Worm (Caenorhabditis elegans) whole organism, L2 larva: ENCODE data around the gene T28H10.1.

Source experiments
- F13H6.1 ChIP-seq: sonication (generic microtip); optimal IDR thresholded peaks from 2 replicates; lab custom pipeline; 2016; ENCODE audit warnings: missing genetic modification characterization, missing compliant biosample characterization
- ZK546.5 ChIP-seq: sonication (generic microtip); optimal IDR thresholded peaks from 2 replicates; lab custom pipeline; 2017; ENCODE audit warnings: missing biosample characterization, missing genetic modification characterization
- aly-2 ChIP-seq: fragments of 150-350 bp; optimal IDR thresholded peaks from 2 replicates; lab custom pipeline; 2014; ENCODE audit warnings: missing biosample characterization, missing genetic modification characterization
- ama-1 ChIP-seq: fragments of 150-350 bp; optimal IDR thresholded peaks from 2 replicates; lab custom pipeline; 2018; ENCODE audit warnings: inconsistent platforms
- crh-2 ChIP-seq: sonication (generic microtip); optimal IDR thresholded peaks from 2 replicates; lab custom pipeline; 2017; ENCODE audit warnings: missing biosample characterization, missing genetic modification characterization
- dmd-4 ChIP-seq: sonication (generic microtip); optimal IDR thresholded peaks from 2 replicates; lab custom pipeline; 2017; ENCODE audit warnings: missing biosample characterization, missing genetic modification characterization
- egl-27 ChIP-seq: sonication (generic microtip); optimal IDR thresholded peaks from 3 replicates; lab custom pipeline; 2017; ENCODE audit warnings: missing biosample characterization, missing genetic modification reagents, missing genetic modification characterization
- elt-1 ChIP-seq: fragments of 150-350 bp; optimal IDR thresholded peaks from 2 replicates; lab custom pipeline; 2014; ENCODE audit warnings: missing biosample characterization, missing genetic modification characterization
- gmeb-1 ChIP-seq: fragments of 150-350 bp; optimal IDR thresholded peaks from 2 replicates; lab custom pipeline; 2014; ENCODE audit warnings: missing biosample characterization, missing genetic modification characterization
- lin-11 ChIP-seq: fragments of 150-350 bp; sonication (generic microtip); optimal IDR thresholded peaks from 2 replicates; lab custom pipeline; 2014; ENCODE audit warnings: missing biosample characterization, missing genetic modification characterization, inconsistent platforms, mixed read lengths
- lin-13 ChIP-seq: fragments of 150-350 bp; optimal IDR thresholded peaks from 2 replicates; lab custom pipeline; 2014; ENCODE audit warnings: missing biosample characterization, missing genetic modification reagents, missing genetic modification characterization
- lin-39 ChIP-seq: fragments of 150-350 bp; optimal IDR thresholded peaks from 2 replicates; lab custom pipeline; 2014; ENCODE audit warnings: missing biosample characterization, missing genetic modification reagents, missing genetic modification characterization
- lsy-2 ChIP-seq, 2 experiments: fragments of 150-350 bp in 1 of 2; sonication (generic microtip) in 1 of 2; optimal IDR thresholded peaks; 2 replicates each; lab custom pipeline; 2014 to 2017; ENCODE audit warnings: missing biosample characterization in 2 of 2, missing genetic modification characterization in 2 of 2
- mab-5 ChIP-seq: fragments of 150-350 bp; optimal IDR thresholded peaks from 2 replicates; lab custom pipeline; 2014; ENCODE audit warnings: missing biosample characterization, missing genetic modification characterization
- mbf-1 ChIP-seq: sonication (generic microtip); optimal IDR thresholded peaks from 2 replicates; lab custom pipeline; 2017; ENCODE audit warnings: missing biosample characterization, missing genetic modification characterization
- mdl-1 ChIP-seq, 2 experiments: fragments of 150-350 bp in 1 of 2; sonication (generic microtip) in 1 of 2; optimal IDR thresholded peaks; 2 replicates each; lab custom pipeline; 2017; ENCODE audit warnings: missing biosample characterization in 2 of 2, missing genetic modification characterization in 2 of 2
- nhr-10 ChIP-seq: sonication (generic microtip); optimal IDR thresholded peaks from 2 replicates; lab custom pipeline; 2017; ENCODE audit warnings: missing biosample characterization, missing genetic modification characterization
- nhr-11 ChIP-seq: fragments of 150-350 bp; optimal IDR thresholded peaks from 2 replicates; lab custom pipeline; 2014; ENCODE audit warnings: missing biosample characterization, missing genetic modification characterization
- nhr-12 ChIP-seq: fragments of 150-350 bp; optimal IDR thresholded peaks from 2 replicates; lab custom pipeline; 2014; ENCODE audit warnings: missing biosample characterization, missing genetic modification characterization
- nhr-129 ChIP-seq: fragments of 150-350 bp; optimal IDR thresholded peaks from 2 replicates; lab custom pipeline; 2014; ENCODE audit warnings: missing biosample characterization, missing genetic modification characterization
- nhr-21 ChIP-seq: fragments of 150-350 bp; optimal IDR thresholded peaks from 2 replicates; lab custom pipeline; 2014; ENCODE audit warnings: missing biosample characterization, missing genetic modification characterization
- nhr-237 ChIP-seq: fragments of 150-350 bp; optimal IDR thresholded peaks from 2 replicates; lab custom pipeline; 2014; ENCODE audit warnings: missing biosample characterization, missing genetic modification characterization
- nhr-25 ChIP-seq: fragments of 150-350 bp; sonication (generic microtip); optimal IDR thresholded peaks from 3 replicates; lab custom pipeline; 2014; ENCODE audit warnings: missing biosample characterization, missing genetic modification characterization
- nhr-6 ChIP-seq: fragments of 150-350 bp; optimal IDR thresholded peaks from 2 replicates; lab custom pipeline; 2014; ENCODE audit warnings: missing biosample characterization, missing genetic modification characterization
- sem-4 ChIP-seq: fragments of 150-350 bp; optimal IDR thresholded peaks from 2 replicates; lab custom pipeline; 2014; ENCODE audit warnings: missing biosample characterization, missing genetic modification reagents, missing genetic modification characterization
- skn-1 ChIP-seq: sonication (generic microtip); optimal IDR thresholded peaks from 2 replicates; lab custom pipeline; 2017; ENCODE audit warnings: missing biosample characterization, missing genetic modification characterization
- sma-3 ChIP-seq: sonication (generic microtip); optimal IDR thresholded peaks from 2 replicates; lab custom pipeline; 2016; ENCODE audit warnings: missing genetic modification reagents, missing genetic modification characterization, missing compliant biosample characterization
- sma-9 ChIP-seq, 2 experiments: fragments of 150-350 bp in 1 of 2; sonication (generic microtip) in 1 of 2; optimal IDR thresholded peaks; 2 replicates each; lab custom pipeline; 2014 to 2016; ENCODE audit warnings: missing genetic modification characterization in 2 of 2, mild to moderate bottlenecking in 1 of 2, missing biosample characterization in 1 of 2, missing compliant biosample characterization in 1 of 2, missing genetic modification reagents in 1 of 2, moderate library complexity in 1 of 2
- unc-55 ChIP-seq: fragments of 150-350 bp; sonication (generic microtip); optimal IDR thresholded peaks from 3 replicates; lab custom pipeline; 2014; ENCODE audit warnings: missing biosample characterization, missing genetic modification reagents, missing genetic modification characterization
- unc-62 ChIP-seq: fragments of 150-350 bp; optimal IDR thresholded peaks from 2 replicates; lab custom pipeline; 2014; ENCODE audit warnings: missing biosample characterization, missing genetic modification reagents, missing genetic modification characterization
- ztf-1 ChIP-seq: fragments of 200-800 bp; sonication (Bioruptor generic); conservative IDR thresholded peaks from 2 replicates; pipeline ENCODE4 v1.3.6; 2022; ENCODE audit warnings: missing genetic modification characterization, missing compliant biosample characterization

T28H10.1 gene

ce11 chrV:12550036-12550626 lies 46.5 kb downstream of the T28H10.1 start, which contains the start of gene F45D3.3 (continued):
- peak; percentile 43 for TF ChIP-seq sma-3 (GFP tag; lab: Kevin White, UChicago)
- peak; percentile 94 for TF ChIP-seq ama-1
- no peak for TF ChIP-seq mbf-1 (tag; lab: Kevin White, UChicago)
- no peak for TF ChIP-seq nhr-129 (tag; lab: Kevin White, UChicago)
- TF ChIP-seq skn-1 (tag; lab: Kevin White, UChicago), result no peak
- TF ChIP-seq lsy-2 (tag; optimal IDR thresholded peaks at IDR 0.05; lab: Kevin White, UChicago), result no peak
- no peak for TF ChIP-seq unc-55 (GFP tag; lab: Kevin White, UChicago)
- TF ChIP-seq ztf-1 (GFP tag; lab: Robert Waterston, UW), result no peak
- TF ChIP-seq sma-9 (GFP tag; optimal IDR thresholded peaks at IDR 0.05; lab: Kevin White, UChicago), result peak; percentile 24
- TF ChIP-seq sma-9 (tag; optimal IDR thresholded peaks at IDR 0.05; lab: Kevin White, UChicago), result no peak
- peak; percentile 79 for TF ChIP-seq nhr-21 (tag; lab: Kevin White, UChicago)
- TF ChIP-seq mdl-1 (tag; optimal IDR thresholded peaks at IDR 0.05; lab: Kevin White, UChicago), result peak; percentile 22 to 34
- no peak for TF ChIP-seq lin-11 (tag; lab: Kevin White, UChicago)
- no peak for TF ChIP-seq nhr-11
- TF ChIP-seq ZK546.5, result no peak
- no peak for TF ChIP-seq F13H6.1 (tag; lab: Kevin White, UChicago)
- no peak for TF ChIP-seq mab-5 (tag; lab: Kevin White, UChicago)
- TF ChIP-seq, all 48 proteins: peak for 8

- TF ChIP-seq nhr-6 (tag; lab: Kevin White, UChicago) (no peak), sma-9 (GFP tag; optimal IDR thresholded peaks at IDR 0.05; lab: Kevin White, UChicago) (no peak), sma-9 (tag; optimal IDR thresholded peaks at IDR 0.05; lab: Kevin White, UChicago) (no peak), elt-1 (tag; lab: Kevin White, UChicago) (no peak), lin-11 (tag; lab: Kevin White, UChicago) (no peak), crh-2 (tag; lab: Kevin White, UChicago) (no peak), aly-2 (tag; lab: Kevin White, UChicago) (no peak), mbf-1 (tag; lab: Kevin White, UChicago) (no peak), mdl-1 (tag; optimal IDR thresholded peaks at IDR 0.05; lab: Kevin White, UChicago) (no peak), nhr-10 (no peak)
These were observed 47.2 kb downstream of the T28H10.1 start for ce11 chrV:12550755-12551154.

- TF ChIP-seq lin-39 (no peak), sma-3 (GFP tag; lab: Kevin White, UChicago) (peak; percentile 58), unc-62 (no peak), nhr-11 (peak; percentile 58), lin-13 (GFP tag; lab: Kevin White, UChicago) (peak; percentile 42), nhr-237 (no peak), nhr-21 (tag; lab: Kevin White, UChicago) (peak; percentile 78), nhr-129 (tag; lab: Kevin White, UChicago) (peak; percentile 46), egl-27 (tag; lab: Kevin White, UChicago) (no peak), ama-1 (peak; percentile 94), sem-4 (tag; lab: Kevin White, UChicago) (peak; percentile 32), nhr-12 (tag; lab: Kevin White, UChicago) (no peak), gmeb-1 (peak; percentile 24), sma-9 (GFP tag; optimal IDR thresholded peaks at IDR 0.05; lab: Kevin White, UChicago) (peak; percentile 19), sma-9 (tag; optimal IDR thresholded peaks at IDR 0.05; lab: Kevin White, UChicago) (no peak), nhr-25 (peak; percentile 11)
These were observed 48.3 kb downstream of the T28H10.1 start for ce11 chrV:12551638-12552478.

- peak; percentile 96 for TF ChIP-seq ama-1
- no peak for TF ChIP-seq dmd-4 (tag; lab: Kevin White, UChicago)
These were observed 49.1 kb downstream of the T28H10.1 start, which contains the start of gene F45D3.4 for ce11 chrV:12552671-12553212. TSS of gene F45D3.4 (minus strand) at chrV:12553191.
